Worm (Caenorhabditis elegans) whole organism, L4 larva: ENCODE results near the gene nhr-39.

Experiments used
- D1046.2 ChIP-seq: fragments of 200-800 bp; sonication (Bioruptor generic); IDR thresholded peaks from 2 replicates; pipeline ENCODE4 v1.3.6; 2022; ENCODE audit warnings: missing genetic modification characterization, missing compliant biosample characterization
- F26F4.8 ChIP-seq: fragments of 200-800 bp; sonication (Bioruptor generic); conservative IDR thresholded peaks from 2 replicates; pipeline ENCODE4 v1.3.6; 2022; ENCODE audit warnings: missing genetic modification characterization, missing compliant biosample characterization
- F37D6.2 ChIP-seq: sonication (generic microtip); optimal IDR thresholded peaks from 2 replicates; lab custom pipeline; 2016; ENCODE audit warnings: mild to moderate bottlenecking, missing genetic modification characterization, missing compliant biosample characterization
- T26A8.4 ChIP-seq: fragments of 200-800 bp; sonication (Bioruptor generic); IDR thresholded peaks from 2 replicates; pipeline ENCODE4 v1.3.6; 2022; ENCODE audit warnings: missing genetic modification characterization, missing compliant biosample characterization
- Y48G9A.11 ChIP-seq: fragments of 200-800 bp; sonication (Bioruptor generic); IDR thresholded peaks from 2 replicates; pipeline ENCODE4 v1.3.6; 2022; ENCODE audit warnings: missing genetic modification reagents, missing genetic modification characterization, missing compliant biosample characterization
- Y5F2A.4 ChIP-seq: fragments of 200-800 bp; sonication (Bioruptor generic); optimal IDR thresholded peaks from 2 replicates; lab custom pipeline; 2018; ENCODE audit warnings: mild to moderate bottlenecking, missing genetic modification characterization, missing compliant biosample characterization
- ZK546.5 ChIP-seq, 2 experiments: sonication (generic microtip); optimal IDR thresholded peaks; 2 replicates each; lab custom pipeline; 2017; ENCODE audit warnings: missing biosample characterization in 2 of 2, missing genetic modification characterization in 2 of 2
- arid-1 ChIP-seq: fragments of 200-800 bp; sonication (Bioruptor generic); conservative IDR thresholded peaks from 2 replicates; pipeline ENCODE4 v1.3.6; 2022; ENCODE audit warnings: missing genetic modification reagents, missing genetic modification characterization, missing compliant biosample characterization
- attf-4 ChIP-seq: sonication (generic microtip); optimal IDR thresholded peaks from 3 replicates; lab custom pipeline; 2017; ENCODE audit warnings: missing biosample characterization, missing genetic modification characterization
- ceh-20 ChIP-seq: fragments of 200-800 bp; sonication (Bioruptor generic); IDR thresholded peaks from 2 replicates; pipeline ENCODE4 v1.3.6; 2022; ENCODE audit warnings: missing genetic modification reagents, missing genetic modification characterization, missing compliant biosample characterization
- ceh-44 ChIP-seq: fragments of 200-800 bp; sonication (Bioruptor generic); IDR thresholded peaks from 2 replicates; pipeline ENCODE4 v1.3.6; 2022; ENCODE audit warnings: missing genetic modification reagents, missing genetic modification characterization, missing compliant biosample characterization
- daf-12 ChIP-seq: fragments of 150-350 bp; optimal IDR thresholded peaks from 2 replicates; lab custom pipeline; 2014; ENCODE audit warnings: missing biosample characterization, missing genetic modification reagents, missing genetic modification characterization
- daf-16 ChIP-seq, 3 experiments: sonication (generic microtip); optimal IDR thresholded peaks; 2 replicates each; lab custom pipeline; 2016 to 2017; ENCODE audit warnings: missing genetic modification characterization in 3 of 3, missing genetic modification reagents in 3 of 3, mild to moderate bottlenecking in 2 of 3, missing compliant biosample characterization in 2 of 3, missing biosample characterization in 1 of 3, moderate library complexity in 1 of 3
- dmd-9 ChIP-seq: fragments of 200-800 bp; sonication (Bioruptor generic); IDR thresholded peaks from 2 replicates; pipeline ENCODE4 v1.3.6; 2022; ENCODE audit warnings: missing genetic modification reagents, missing genetic modification characterization, missing compliant biosample characterization
- dve-1 ChIP-seq: sonication (generic microtip); optimal IDR thresholded peaks from 2 replicates; lab custom pipeline; 2017; ENCODE audit warnings: antibody characterized with exemption, mild to moderate bottlenecking, missing genetic modification characterization, missing compliant biosample characterization; ENCODE audit not compliant: insufficient read depth
- egl-43 ChIP-seq: fragments of 200-800 bp; sonication (Bioruptor generic); IDR thresholded peaks from 2 replicates; pipeline ENCODE4 v1.3.6; 2022; ENCODE audit warnings: missing genetic modification reagents, missing genetic modification characterization, missing compliant biosample characterization
- gei-8 ChIP-seq: fragments of 200-800 bp; sonication (Bioruptor generic); optimal IDR thresholded peaks from 2 replicates; lab custom pipeline; 2018; ENCODE audit warnings: mild to moderate bottlenecking, missing genetic modification characterization, missing compliant biosample characterization
- hlh-30 ChIP-seq: sonication (generic microtip); optimal IDR thresholded peaks from 2 replicates; lab custom pipeline; 2017; ENCODE audit warnings: antibody characterized with exemption, mild to moderate bottlenecking, missing genetic modification characterization, missing compliant biosample characterization; ENCODE audit not compliant: insufficient read depth
- hmg-1.1 ChIP-seq: fragments of 200-800 bp; sonication (Bioruptor generic); IDR thresholded peaks from 2 replicates; pipeline ENCODE4 v1.3.6; 2022; ENCODE audit warnings: missing genetic modification reagents, missing genetic modification characterization, missing compliant biosample characterization
- lin-13 ChIP-seq: fragments of 150-350 bp; optimal IDR thresholded peaks from 2 replicates; lab custom pipeline; 2014; ENCODE audit warnings: missing biosample characterization, missing genetic modification reagents, missing genetic modification characterization
- lin-15B ChIP-seq: fragments of 150-350 bp; sonication (generic microtip); optimal IDR thresholded peaks from 3 replicates; lab custom pipeline; 2014; ENCODE audit warnings: missing biosample characterization, missing genetic modification characterization
- lin-29 ChIP-seq: fragments of 200-800 bp; sonication (Bioruptor generic); IDR thresholded peaks from 2 replicates; pipeline ENCODE4 v1.3.6; 2022; ENCODE audit warnings: missing genetic modification reagents, missing genetic modification characterization, missing compliant biosample characterization
- lin-39 ChIP-seq: fragments of 150-350 bp; optimal IDR thresholded peaks from 2 replicates; lab custom pipeline; 2014; ENCODE audit warnings: missing biosample characterization, missing genetic modification reagents, missing genetic modification characterization
- mes-2 ChIP-seq: sonication (generic microtip); optimal IDR thresholded peaks from 2 replicates; lab custom pipeline; 2016; ENCODE audit warnings: missing genotype, mild to moderate bottlenecking, missing genetic modification characterization, missing compliant biosample characterization; ENCODE audit not compliant: poor library complexity, severe bottlenecking
- mxl-2 ChIP-seq: fragments of 200-800 bp; sonication (Bioruptor generic); conservative IDR thresholded peaks from 2 replicates; pipeline ENCODE4 v1.3.6; 2022; ENCODE audit warnings: missing genetic modification reagents, missing genetic modification characterization, missing compliant biosample characterization
- nhr-102 ChIP-seq: sonication (generic microtip); optimal IDR thresholded peaks from 2 replicates; lab custom pipeline; 2016; ENCODE audit warnings: mild to moderate bottlenecking, missing genetic modification characterization, moderate library complexity, missing compliant biosample characterization
- nhr-111 ChIP-seq: fragments of 200-800 bp; sonication (Bioruptor generic); optimal IDR thresholded peaks from 2 replicates; lab custom pipeline; 2018; ENCODE audit warnings: mild to moderate bottlenecking, missing genetic modification characterization, missing compliant biosample characterization
- nhr-28 ChIP-seq: fragments of 150-350 bp; optimal IDR thresholded peaks from 2 replicates; lab custom pipeline; 2014; ENCODE audit warnings: missing biosample characterization, missing genetic modification characterization
- nhr-48 ChIP-seq: sonication (generic microtip); optimal IDR thresholded peaks from 2 replicates; lab custom pipeline; 2016; ENCODE audit warnings: mild to moderate bottlenecking, missing genetic modification characterization, missing compliant biosample characterization
- nhr-6 ChIP-seq: fragments of 150-350 bp; optimal IDR thresholded peaks from 2 replicates; lab custom pipeline; 2014; ENCODE audit warnings: missing biosample characterization, missing genetic modification characterization
- nhr-76 ChIP-seq: fragments of 150-350 bp; optimal IDR thresholded peaks from 2 replicates; lab custom pipeline; 2014; ENCODE audit warnings: missing biosample characterization, missing genetic modification characterization
- rbr-2 ChIP-seq: sonication (generic microtip); optimal IDR thresholded peaks from 2 replicates; lab custom pipeline; 2016; ENCODE audit warnings: missing genotype, missing genetic modification characterization, missing compliant biosample characterization
- sdz-12 ChIP-seq: fragments of 200-800 bp; sonication (Bioruptor generic); optimal IDR thresholded peaks from 2 replicates; lab custom pipeline; 2018; ENCODE audit warnings: mild to moderate bottlenecking, missing genetic modification characterization, missing compliant biosample characterization
- snpc-1.2 ChIP-seq: fragments of 200-800 bp; sonication (Bioruptor generic); IDR thresholded peaks from 2 replicates; pipeline ENCODE4 v1.3.6; 2022; ENCODE audit warnings: missing genetic modification reagents, missing genetic modification characterization, missing compliant biosample characterization
- spr-1 ChIP-seq: sonication (generic microtip); optimal IDR thresholded peaks from 2 replicates; lab custom pipeline; 2016; ENCODE audit warnings: mild to moderate bottlenecking, missing genetic modification characterization, missing compliant biosample characterization
- spr-3 ChIP-seq: fragments of 200-800 bp; sonication (Bioruptor generic); optimal IDR thresholded peaks from 2 replicates; lab custom pipeline; 2018; ENCODE audit warnings: mild to moderate bottlenecking, missing genetic modification characterization, missing compliant biosample characterization
- tag-97 ChIP-seq: fragments of 200-800 bp; sonication (Bioruptor generic); IDR thresholded peaks from 2 replicates; pipeline ENCODE4 v1.3.6; 2022; ENCODE audit warnings: missing genetic modification characterization, missing compliant biosample characterization
- unc-130 ChIP-seq: sonication (generic microtip); optimal IDR thresholded peaks from 2 replicates; lab custom pipeline; 2016; ENCODE audit warnings: missing genetic modification reagents, missing genetic modification characterization, missing compliant biosample characterization
- vab-7 ChIP-seq: fragments of 200-800 bp; sonication (Bioruptor generic); IDR thresholded peaks from 2 replicates; pipeline ENCODE4 v1.3.6; 2022; ENCODE audit warnings: missing genetic modification reagents, missing genetic modification characterization, missing compliant biosample characterization
- zfp-2 ChIP-seq: sonication (generic microtip); optimal IDR thresholded peaks from 2 replicates; lab custom pipeline; 2016; ENCODE audit warnings: mild to moderate bottlenecking, missing genetic modification characterization, missing compliant biosample characterization
- zfp-3 ChIP-seq: fragments of 200-800 bp; sonication (Bioruptor generic); conservative IDR thresholded peaks from 2 replicates; pipeline ENCODE4 v1.3.6; 2022; ENCODE audit warnings: missing genetic modification reagents, missing genetic modification characterization, missing compliant biosample characterization

The nhr-39 gene

ce11 chrV:9327691-9328090 lies 24.6 kb downstream of the nhr-39 start (continued):
- TF ChIP-seq attf-4: no peak
- no peak for TF ChIP-seq D1046.2 (GFP tag; lab: Robert Waterston, UW)
- no peak for TF ChIP-seq daf-12
- no peak for TF ChIP-seq lin-15B (tag; lab: Kevin White, UChicago)
- no peak for TF ChIP-seq lin-29 (GFP tag; lab: Robert Waterston, UW)
- TF ChIP-seq zfp-3 (GFP tag; lab: Robert Waterston, UW): no peak
- no peak for TF ChIP-seq gei-8 (GFP tag; lab: Kevin White, UChicago)
- no peak for TF ChIP-seq tag-97 (GFP tag; lab: Robert Waterston, UW)
- TF ChIP-seq F26F4.8: no peak
- no peak for TF ChIP-seq Y5F2A.4 (GFP tag; lab: Kevin White, UChicago)
- TF ChIP-seq lin-39 (tag; lab: Kevin White, UChicago): no peak
- no peak for TF ChIP-seq lin-13
- no peak for TF ChIP-seq spr-3 (GFP tag; lab: Kevin White, UChicago)
- TF ChIP-seq nhr-111 (GFP tag; lab: Kevin White, UChicago): no peak
- no peak for TF ChIP-seq unc-130 (GFP tag; lab: Kevin White, UChicago)
- no peak for TF ChIP-seq vab-7
- TF ChIP-seq sdz-12 (GFP tag; lab: Kevin White, UChicago): no peak
- TF ChIP-seq hlh-30 (tag; lab: Kevin White, UChicago): peak; percentile 25
- no peak for TF ChIP-seq dmd-9 (GFP tag; lab: Robert Waterston, UW)
- no peak for TF ChIP-seq ceh-44 (GFP tag; lab: Robert Waterston, UW)
- TF ChIP-seq ceh-20 (GFP tag; lab: Robert Waterston, UW): peak; percentile 39; the same call in 1 of the 2 replicates
- TF ChIP-seq T26A8.4 (GFP tag; lab: Robert Waterston, UW): no peak
- TF ChIP-seq nhr-48 (tag; lab: Kevin White, UChicago): peak; percentile 88
- no peak for TF ChIP-seq ZK546.5 (tag; optimal IDR thresholded peaks at IDR 0.05; lab: Kevin White, UChicago)
- TF ChIP-seq egl-43 (GFP tag; lab: Robert Waterston, UW): no peak
- TF ChIP-seq mxl-2: peak; percentile 68; the same call in 1 of the 2 replicates
- no peak for TF ChIP-seq hmg-1.1 (GFP tag; lab: Robert Waterston, UW)
- no peak for TF ChIP-seq mes-2 (tag; lab: Kevin White, UChicago)
- TF ChIP-seq nhr-102 (tag; lab: Kevin White, UChicago): no peak
- no peak for TF ChIP-seq nhr-76
- no peak for TF ChIP-seq nhr-6 (tag; lab: Kevin White, UChicago)
- TF ChIP-seq snpc-1.2 (GFP tag; lab: Robert Waterston, UW): no peak
- TF ChIP-seq F37D6.2: no peak
- TF ChIP-seq nhr-28: peak; percentile 37
- no peak for TF ChIP-seq zfp-2 (tag; lab: Kevin White, UChicago)
- no peak for TF ChIP-seq spr-1 (tag; lab: Kevin White, UChicago)

- no peak for TF ChIP-seq arid-1
- TF ChIP-seq dve-1 (tag; lab: Kevin White, UChicago): no peak
- TF ChIP-seq Y48G9A.11 (GFP tag; lab: Robert Waterston, UW): no peak
- TF ChIP-seq rbr-2 (tag; lab: Kevin White, UChicago): no peak
- TF ChIP-seq daf-16 (GFP tag; optimal IDR thresholded peaks at IDR 0.05; lab: Kevin White, UChicago): no peak
- peak; percentile 24 for TF ChIP-seq daf-16 (tag; optimal IDR thresholded peaks at IDR 0.05; lab: Kevin White, UChicago)
Observed at ce11 chrV:9328670-9329069, 25.5 kb downstream of the nhr-39 start, which contains the start of gene K07B1.4. Gene K07B1.4 (plus strand): TSS chrV:9328970.
